Worm (Caenorhabditis elegans) whole organism, L1 larva: Measurements from ENCODE around the gene spe-45.

Experiments used
- C04F5.9 ChIP-seq: sonication (generic microtip); optimal IDR thresholded peaks from 2 replicates; lab custom pipeline; 2016; ENCODE audit warnings: missing genetic modification characterization, missing compliant biosample characterization
- F16B12.6 ChIP-seq: fragments of 150-350 bp; optimal IDR thresholded peaks from 2 replicates; lab custom pipeline; 2014; ENCODE audit warnings: missing biosample characterization, missing genetic modification characterization
- Y116A8C.19 ChIP-seq: sonication (generic microtip); optimal IDR thresholded peaks from 2 replicates; lab custom pipeline; 2016; ENCODE audit warnings: missing compliant biosample characterization, missing genetic modification characterization, borderline replicate concordance
- aha-1 ChIP-seq: fragments of 150-350 bp; optimal IDR thresholded peaks from 2 replicates; lab custom pipeline; 2014; ENCODE audit warnings: missing biosample characterization, missing genetic modification characterization
- blmp-1 ChIP-seq: fragments of 150-350 bp; optimal IDR thresholded peaks from 2 replicates; lab custom pipeline; 2014; ENCODE audit warnings: missing biosample characterization, missing genetic modification characterization
- ceh-63 ChIP-seq: fragments of 200-800 bp; sonication (Bioruptor generic); optimal IDR thresholded peaks from 2 replicates; lab custom pipeline; 2018; ENCODE audit warnings: mild to moderate bottlenecking, missing genetic modification characterization, missing compliant biosample characterization
- ceh-90 ChIP-seq: sonication (generic microtip); optimal IDR thresholded peaks from 2 replicates; lab custom pipeline; 2016; ENCODE audit warnings: missing genetic modification characterization, missing compliant biosample characterization
- dsc-1 ChIP-seq: sonication (generic microtip); optimal IDR thresholded peaks from 2 replicates; lab custom pipeline; 2016; ENCODE audit warnings: mild to moderate bottlenecking, missing genetic modification characterization, missing compliant biosample characterization
- efl-1 ChIP-seq, 4 experiments: fragments of 150-350 bp; optimal IDR thresholded peaks in 3 of 4; peaks in 1 of 4; 1 replicate in 1 of 4; 2 replicates in 3 of 4; lab custom pipeline; 2014; ENCODE audit warnings: missing biosample characterization in 2 of 4, missing genetic modification characterization in 2 of 4, missing genetic modification reagents in 2 of 4
- elt-2 ChIP-seq: sonication (generic microtip); optimal IDR thresholded peaks from 2 replicates; lab custom pipeline; 2016; ENCODE audit warnings: missing genetic modification characterization, mild to moderate bottlenecking, inconsistent platforms, missing compliant biosample characterization, missing genetic modification reagents
- elt-3 ChIP-seq, 6 experiments: fragments of 150-350 bp in 1 of 6; sonication (generic microtip); optimal IDR thresholded peaks; 2 replicates each; lab custom pipeline; 2017 to 2018; ENCODE audit warnings: missing biosample characterization in 6 of 6, missing genetic modification characterization in 6 of 6, inconsistent platforms in 1 of 6
- fkh-10 ChIP-seq: sonication (generic microtip); optimal IDR thresholded peaks from 2 replicates; lab custom pipeline; 2017; ENCODE audit warnings: missing biosample characterization, missing genetic modification reagents, missing genetic modification characterization
- fkh-4 ChIP-seq: sonication (generic microtip); optimal IDR thresholded peaks from 2 replicates; lab custom pipeline; 2016; ENCODE audit warnings: missing compliant biosample characterization, missing genetic modification characterization, borderline replicate concordance
- fos-1 ChIP-seq: fragments of 150-350 bp; optimal IDR thresholded peaks from 2 replicates; lab custom pipeline; 2014; ENCODE audit warnings: missing biosample characterization, missing genetic modification characterization
- grh-1 ChIP-seq: fragments of 200-800 bp; sonication (Bioruptor generic); IDR thresholded peaks from 2 replicates; pipeline ENCODE4 v1.3.6; 2022; ENCODE audit warnings: missing genetic modification reagents, missing genetic modification characterization, missing compliant biosample characterization
- hlh-4 ChIP-seq: sonication (generic microtip); optimal IDR thresholded peaks from 2 replicates; lab custom pipeline; 2016; ENCODE audit warnings: mild to moderate bottlenecking, missing genetic modification characterization, missing compliant biosample characterization
- irx-1 ChIP-seq: sonication (generic microtip); optimal IDR thresholded peaks from 2 replicates; lab custom pipeline; 2016; ENCODE audit warnings: missing genetic modification characterization, missing compliant biosample characterization
- lin-14 ChIP-seq: fragments of 200-800 bp; sonication (Bioruptor generic); optimal IDR thresholded peaks from 2 replicates; lab custom pipeline; 2018; ENCODE audit warnings: mild to moderate bottlenecking, missing genetic modification characterization, moderate library complexity, missing compliant biosample characterization
- lsy-2 ChIP-seq, 2 experiments: fragments of 150-350 bp; optimal IDR thresholded peaks; 2 replicates each; lab custom pipeline; 2014; ENCODE audit warnings: missing biosample characterization in 2 of 2, missing genetic modification characterization in 2 of 2
- mab-9 ChIP-seq: fragments of 200-800 bp; sonication (Bioruptor generic); IDR thresholded peaks from 2 replicates; pipeline ENCODE4 v1.3.6; 2022; ENCODE audit warnings: missing genetic modification reagents, missing genetic modification characterization, missing compliant biosample characterization
- nhr-19 ChIP-seq: fragments of 200-800 bp; sonication (Bioruptor generic); conservative IDR thresholded peaks from 2 replicates; pipeline ENCODE4 v1.3.6; 2022; ENCODE audit warnings: missing genetic modification characterization, missing compliant biosample characterization
- nhr-20 ChIP-seq: sonication (generic microtip); optimal IDR thresholded peaks from 2 replicates; lab custom pipeline; 2016; ENCODE audit warnings: mild to moderate bottlenecking, missing genetic modification characterization, missing compliant biosample characterization
- nhr-237 ChIP-seq: fragments of 150-350 bp; optimal IDR thresholded peaks from 2 replicates; lab custom pipeline; 2014; ENCODE audit warnings: missing biosample characterization, missing genetic modification characterization
- nhr-71 ChIP-seq: sonication (generic microtip); optimal IDR thresholded peaks from 2 replicates; lab custom pipeline; 2016; ENCODE audit warnings: mild to moderate bottlenecking, missing genetic modification characterization, moderate library complexity, missing compliant biosample characterization
- nhr-85 ChIP-seq: sonication (generic microtip); peaks from one replicate; lab custom pipeline; 2016; ENCODE audit warnings: missing genetic modification characterization, inconsistent platforms, missing compliant biosample characterization
- pag-3 ChIP-seq: sonication (generic microtip); optimal IDR thresholded peaks from 2 replicates; lab custom pipeline; 2017; ENCODE audit warnings: missing genetic modification characterization, mild to moderate bottlenecking, missing compliant biosample characterization, antibody characterized with exemption, borderline replicate concordance; ENCODE audit not compliant: insufficient read depth
- pqm-1 ChIP-seq: sonication (generic microtip); optimal IDR thresholded peaks from 3 replicates; lab custom pipeline; 2017; ENCODE audit warnings: missing biosample characterization, missing genetic modification characterization
- skn-1 ChIP-seq: fragments of 150-350 bp; optimal IDR thresholded peaks from 2 replicates; lab custom pipeline; 2014; ENCODE audit warnings: missing biosample characterization, missing genetic modification characterization
- sptf-1 ChIP-seq: fragments of 150-350 bp; optimal IDR thresholded peaks from 2 replicates; lab custom pipeline; 2014; ENCODE audit warnings: missing biosample characterization, missing genetic modification characterization
- swsn-7 ChIP-seq: sonication (generic microtip); optimal IDR thresholded peaks from 2 replicates; lab custom pipeline; 2016; ENCODE audit warnings: missing genetic modification characterization, missing compliant biosample characterization
- tlp-1 ChIP-seq: fragments of 150-350 bp; optimal IDR thresholded peaks from 2 replicates; lab custom pipeline; 2014; ENCODE audit warnings: missing biosample characterization, missing genetic modification characterization
- unc-30 ChIP-seq: sonication (generic microtip); optimal IDR thresholded peaks from 2 replicates; lab custom pipeline; 2017; ENCODE audit warnings: missing biosample characterization, missing genetic modification characterization
- unc-62 ChIP-seq: fragments of 150-350 bp; optimal IDR thresholded peaks from 2 replicates; lab custom pipeline; 2014; ENCODE audit warnings: missing biosample characterization, missing genetic modification reagents, missing genetic modification characterization
- unc-98 ChIP-seq: fragments of 200-800 bp; sonication (Bioruptor generic); IDR thresholded peaks from 2 replicates; pipeline ENCODE4 v1.3.6; 2022; ENCODE audit warnings: missing genetic modification characterization, missing compliant biosample characterization
- vab-15 ChIP-seq: sonication (generic microtip); optimal IDR thresholded peaks from 2 replicates; lab custom pipeline; 2017; ENCODE audit warnings: missing genotype, mild to moderate bottlenecking, missing genetic modification characterization, missing compliant biosample characterization
- xbp-1 ChIP-seq: sonication (generic microtip); optimal IDR thresholded peaks from 2 replicates; lab custom pipeline; 2016; ENCODE audit warnings: missing genetic modification characterization, missing compliant biosample characterization
- ztf-4 ChIP-seq: fragments of 150-350 bp; optimal IDR thresholded peaks from 2 replicates; lab custom pipeline; 2014; ENCODE audit warnings: missing biosample characterization, missing genetic modification characterization

The spe-45 gene

ce11 chrIV:12389951-12390350 is at the start of gene spe-45:
Gene spe-45, minus strand, starts transcription at chrIV:12390095.
- peak in 1 of 2 experiments; percentile 40 for TF ChIP-seq lsy-2 (tag; optimal IDR thresholded peaks at IDR 0.05; lab: Kevin White, UChicago)
- no peak for TF ChIP-seq skn-1
- TF ChIP-seq nhr-85 (tag; lab: Kevin White, UChicago): peak; percentile 33

- no peak for TF ChIP-seq nhr-20 (tag; lab: Kevin White, UChicago)
- TF ChIP-seq dsc-1 (tag; lab: Kevin White, UChicago): no peak
- no peak for TF ChIP-seq fkh-10
- no peak for TF ChIP-seq efl-1 (optimal IDR thresholded peaks at IDR 0.05; lab: Kevin White, UChicago)
- peak in 1 of 2 experiments; percentile 79 for TF ChIP-seq efl-1 (GFP tag; optimal IDR thresholded peaks at IDR 0.05 in 1 of 2; lab: Kevin White, UChicago)
- no peak for TF ChIP-seq xbp-1 (tag; lab: Kevin White, UChicago)
- TF ChIP-seq, all 84 proteins: peak for 1
Observed at ce11 chrIV:12438359-12438758, 48.5 kb upstream of the spe-45 start, which contains the start of gene clec-185. Gene clec-185, plus strand, starts transcription at chrIV:12438659.

DNA sequence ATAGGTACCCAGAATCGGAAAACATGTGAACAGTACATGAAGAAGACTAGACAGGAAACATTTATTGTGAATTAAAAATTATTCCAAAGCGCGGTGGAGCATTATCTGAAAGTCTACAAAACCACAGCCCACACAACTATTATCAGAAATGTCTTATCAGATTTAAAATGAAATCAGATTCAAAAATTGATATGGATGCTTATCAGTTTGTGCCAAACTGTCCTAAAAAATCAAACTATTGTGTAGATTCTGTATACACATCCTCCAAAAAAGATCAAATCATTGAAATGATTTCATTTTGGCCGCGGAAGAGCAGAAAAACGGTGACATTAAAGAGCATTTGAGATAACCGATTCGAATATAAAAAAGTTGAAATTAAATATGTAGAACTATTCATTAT is 45.5 kb upstream of the spe-45 start, which contains the start of gene irg-4:
Gene irg-4 (plus strand): TSS at position 392 of the 400 bp plus-strand sequence.
- TF ChIP-seq tlp-1 (tag; lab: Kevin White, UChicago): peak; percentile 88
- peak; percentile 4 for TF ChIP-seq pqm-1
- TF ChIP-seq unc-30 (tag; lab: Kevin White, UChicago): no peak
- TF ChIP-seq elt-2 (tag; lab: Kevin White, UChicago): peak; percentile 97

ce11 chrIV:12432340-12432739 is 42.4 kb upstream of the spe-45 start, which contains the start of gene clec-184:
Gene clec-184, plus strand, starts transcription at chrIV:12432640.
- no peak for TF ChIP-seq hlh-4 (tag; lab: Kevin White, UChicago)
- TF ChIP-seq, all 84 proteins: peak for 0

- TF ChIP-seq lsy-2 (tag; optimal IDR thresholded peaks at IDR 0.05; lab: Kevin White, UChicago) (no peak), unc-98 (GFP tag; lab: Robert Waterston, UW) (no peak), lin-14 (GFP tag; lab: Kevin White, UChicago) (no peak), efl-1 (optimal IDR thresholded peaks at IDR 0.05; lab: Kevin White, UChicago) (no peak), efl-1 (GFP tag; optimal IDR thresholded peaks at IDR 0.05 in 1 of 2; lab: Kevin White, UChicago) (peak in 1 of 2 experiments; percentile 3), ztf-4 (tag; lab: Kevin White, UChicago) (no peak), vab-15 (tag; lab: Kevin White, UChicago) (no peak), unc-62 (GFP tag; lab: Kevin White, UChicago) (no peak), nhr-237 (tag; lab: Kevin White, UChicago) (no peak)
Observed at ce11 chrIV:12431755-12432154, 41.9 kb upstream of the spe-45 start.

- TF ChIP-seq skn-1: no peak
- peak; percentile 13 for TF ChIP-seq blmp-1 (tag; lab: Kevin White, UChicago)
Observed at ce11 chrIV:12429504-12429903, 39.6 kb upstream of the spe-45 start.

ce11 chrIV:12428467-12428866 is 38.6 kb upstream of the spe-45 start, which contains the start of gene col-130:
Gene col-130, minus strand, starts transcription at chrIV:12428516.
- TF ChIP-seq ceh-90 (tag; lab: Kevin White, UChicago): no peak
- no peak for TF ChIP-seq sptf-1 (tag; lab: Kevin White, UChicago)
- TF ChIP-seq C04F5.9 (tag; lab: Kevin White, UChicago): no peak
- TF ChIP-seq swsn-7 (tag; lab: Kevin White, UChicago): no peak
- TF ChIP-seq pag-3: no peak
- no peak for TF ChIP-seq irx-1 (tag; lab: Kevin White, UChicago)
- no peak for TF ChIP-seq fos-1 (tag; lab: Kevin White, UChicago)
- TF ChIP-seq aha-1 (tag; lab: Kevin White, UChicago): no peak
- no peak for TF ChIP-seq nhr-19
- TF ChIP-seq fkh-4 (tag; lab: Kevin White, UChicago): no peak
- no peak for TF ChIP-seq elt-3 (tag; optimal IDR thresholded peaks at IDR 0.05; lab: Kevin White, UChicago)
- no peak for TF ChIP-seq grh-1 (GFP tag; lab: Robert Waterston, UW)
- TF ChIP-seq Y116A8C.19 (tag; lab: Kevin White, UChicago): no peak
- TF ChIP-seq ceh-63 (GFP tag; lab: Kevin White, UChicago): no peak
- TF ChIP-seq F16B12.6 (tag; lab: Kevin White, UChicago): no peak
- no peak for TF ChIP-seq ztf-4 (tag; lab: Kevin White, UChicago)
- no peak for TF ChIP-seq unc-30 (tag; lab: Kevin White, UChicago)
- TF ChIP-seq nhr-237 (tag; lab: Kevin White, UChicago): no peak
- TF ChIP-seq mab-9: no peak
- no peak for TF ChIP-seq nhr-71 (tag; lab: Kevin White, UChicago)
- TF ChIP-seq, all 84 proteins: peak for 0
